Fruit fly (Drosophila melanogaster): ENCODE results near the gene CG3386.
A peak's percentile ranks its signal among the peaks of the same experiment; 100 is the strongest.

Gene CG3386

DNA sequence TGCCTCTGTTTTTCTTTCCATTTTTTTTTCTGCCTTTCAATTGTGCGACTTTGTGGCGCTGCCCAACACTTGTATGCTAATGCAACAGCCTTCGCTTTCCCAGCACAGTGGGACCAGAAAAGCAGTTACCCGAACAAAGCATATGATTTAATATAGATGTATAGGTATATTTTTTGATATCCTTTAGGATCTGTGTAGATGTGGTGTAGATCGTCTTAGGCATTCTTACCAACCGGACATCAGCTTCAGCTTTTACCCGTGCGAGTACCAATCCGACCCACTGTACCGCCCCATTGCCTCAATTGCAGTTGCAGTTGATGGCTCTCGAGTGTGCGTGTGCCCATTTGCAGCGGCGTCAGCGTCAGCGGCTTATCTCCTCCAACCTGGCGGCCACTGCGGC is 45.8 kb downstream of the CG3386 start (continued):
- TF ChIP-seq CG13424 (tag; optimal IDR thresholded peaks at IDR 0.05) (peak; percentile 42), cato (GFP tag; optimal IDR thresholded peaks at IDR 0.05; ENCODE audit: borderline replicate concordance) (peak; percentile 48), CG8359 (GFP tag; optimal IDR thresholded peaks at IDR 0.05; ENCODE audit: borderline replicate concordance) (peak; percentile 32), dati (GFP tag; IDR thresholded peaks at IDR 0.05) (no peak), CG14014 (GFP tag; IDR thresholded peaks at IDR 0.05) (peak; percentile 32; the same call in 1 of the 2 replicates), pros (GFP tag; optimal IDR thresholded peaks at IDR 0.05) (no peak), sc (optimal IDR thresholded peaks at IDR 0.05) (no peak), sc (GFP tag; optimal IDR thresholded peaks at IDR 0.05) (peak; percentile 67), CG32772 (GFP tag; IDR thresholded peaks at IDR 0.05) (peak; percentile 74), mld (GFP tag; IDR thresholded peaks at IDR 0.05; ENCODE audit: partially characterized antibody) (no peak), CG6683 (GFP tag; optimal IDR thresholded peaks at IDR 0.05) (no peak), CG11456 (GFP tag; IDR thresholded peaks at IDR 0.05) (peak; percentile 46; the same call in 2 of the 3 replicates), cg (GFP tag; optimal IDR thresholded peaks at IDR 0.05) (no peak), run (tag; optimal IDR thresholded peaks at IDR 0.05) (peak; percentile 9), CG10321 (GFP tag; IDR thresholded peaks at IDR 0.05) (no peak), Optix (GFP tag; IDR thresholded peaks at IDR 0.05) (peak; percentile 60; the same call in 1 of the 3 replicates), CG17328 (GFP tag; IDR thresholded peaks at IDR 0.05) (peak; percentile 82), h (optimal IDR thresholded peaks at IDR 0.05) (no peak), Abd-B (GFP tag; optimal IDR thresholded peaks at IDR 0.05) (peak; percentile 15), Ets65A (GFP tag) (peak; percentile 3), CG18011 (GFP tag; optimal IDR thresholded peaks at IDR 0.05) (no peak), CG12391 (tag; optimal IDR thresholded peaks at IDR 0.05) (peak; percentile 60), psq (GFP tag; optimal IDR thresholded peaks at IDR 0.05) (no peak), CG18476 (GFP tag; optimal IDR thresholded peaks at IDR 0.05) (peak; percentile 47), CG6254 (GFP tag; optimal IDR thresholded peaks at IDR 0.05) (peak; percentile 59), CG3726 (GFP tag; IDR thresholded peaks at IDR 0.05) (0 out of 3 replicates have a peak, but pooled peaks have one; percentile 54), CG11504 (tag; optimal IDR thresholded peaks at IDR 0.05) (peak; percentile 75), Sry-δ (GFP tag; optimal IDR thresholded peaks at IDR 0.05) (no peak), fd96Cb (tag; optimal IDR thresholded peaks at IDR 0.05) (peak; percentile 74), kni (GFP tag; optimal IDR thresholded peaks at IDR 0.05) (no peak), tap (tag; optimal IDR thresholded peaks at IDR 0.05) (peak; percentile 56), kah (GFP tag; optimal IDR thresholded peaks at IDR 0.05) (no peak), Lhr (GFP tag; optimal IDR thresholded peaks at IDR 0.05) (peak; percentile 43), CG17361 (GFP tag; IDR thresholded peaks at IDR 0.05) (peak; percentile 55; the same call in 2 of the 3 replicates), Hmr (GFP tag; optimal IDR thresholded peaks at IDR 0.05) (no peak), eyg (GFP tag; optimal IDR thresholded peaks at IDR 0.05) (no peak), Camta (GFP tag; optimal IDR thresholded peaks at IDR 0.05) (peak; percentile 16), scrt (GFP tag; optimal IDR thresholded peaks at IDR 0.05) (no peak), CG17385 (GFP tag; optimal IDR thresholded peaks at IDR 0.05) (peak; percentile 43), emc (GFP tag; optimal IDR thresholded peaks at IDR 0.05) (no peak), Ssrp (tag; optimal IDR thresholded peaks at IDR 0.05) (peak; percentile 61), fd64A (GFP tag; optimal IDR thresholded peaks at IDR 0.05) (peak; percentile 47), CG6175 (GFP tag; IDR thresholded peaks at IDR 0.05) (no peak), eve (GFP tag; optimal IDR thresholded peaks at IDR 0.05) (peak in 1 of 2 experiments; percentile 64), Fer2 (tag; optimal IDR thresholded peaks at IDR 0.05) (no peak), danr (GFP tag; IDR thresholded peaks at IDR 0.05) (no peak), hth (optimal IDR thresholded peaks at IDR 0.05) (no peak), CG4282 (GFP tag; optimal IDR thresholded peaks at IDR 0.05) (no peak), CG4424 (GFP tag; optimal IDR thresholded peaks at IDR 0.05) (peak; percentile 75), CG32767 (GFP tag; IDR thresholded peaks at IDR 0.05) (peak; percentile 50; the same call in 1 of the 2 replicates), CG11695 (GFP tag; IDR thresholded peaks at IDR 0.05) (0 out of 3 replicates have a peak, but pooled peaks have one; percentile 25)
